Fruit fly (Drosophila melanogaster) whole organism, wandering third instar larva: ENCODE measurements around the gene CG42750.

Experiments used
- Abd-B ChIP-seq: fragments of >200 bp; optimal IDR thresholded peaks from 2 replicates; lab custom pipeline; 2017; ENCODE audit warnings: missing biosample characterization, missing genetic modification characterization
- CG32264 ChIP-seq: fragments of 200-800 bp; sonication (Bioruptor generic); optimal IDR thresholded peaks from 2 replicates; lab custom pipeline; 2016; ENCODE audit warnings: missing biosample characterization, missing genetic modification characterization
- CG9705 ChIP-seq: fragments of 200-800 bp; sonication (Bioruptor generic); optimal IDR thresholded peaks from 2 replicates; lab custom pipeline; 2018; ENCODE audit warnings: missing biosample characterization, mild to moderate bottlenecking, missing genetic modification characterization
- CrebA ChIP-seq: fragments of 200-800 bp; sonication (Bioruptor generic); optimal IDR thresholded peaks from 2 replicates; lab custom pipeline; 2016; ENCODE audit warnings: missing biosample characterization, mild to moderate bottlenecking, missing genetic modification characterization, borderline replicate concordance
- Dfd ChIP-seq: fragments of >200 bp; optimal IDR thresholded peaks from 2 replicates; lab custom pipeline; 2017; ENCODE audit warnings: missing biosample characterization, missing genetic modification characterization
- Dif ChIP-seq: fragments of 200-275, 200-300 bp; sonication (Bioruptor generic); optimal IDR thresholded peaks from 2 replicates; lab custom pipeline; 2018; ENCODE audit warnings: missing biosample characterization, missing genetic modification characterization; ENCODE audit not compliant: partially characterized antibody
- GATAd ChIP-seq: sonication (Bioruptor generic); optimal IDR thresholded peaks from 2 replicates; lab custom pipeline; 2016; ENCODE audit warnings: missing biosample characterization, missing genetic modification characterization
- HLH106 ChIP-seq: fragments of 200-800 bp; optimal IDR thresholded peaks from 3 replicates; lab custom pipeline; 2019; ENCODE audit warnings: missing biosample characterization, mild to moderate bottlenecking, missing genetic modification characterization, moderate library complexity
- Hnf4 ChIP-seq: fragments of 200-800 bp; sonication (Bioruptor generic); optimal IDR thresholded peaks from 2 replicates; lab custom pipeline; 2016; ENCODE audit warnings: missing biosample characterization, mild to moderate bottlenecking, missing genetic modification characterization
- Hr78 ChIP-seq: fragments of >200 bp; optimal IDR thresholded peaks from 2 replicates; lab custom pipeline; 2017; ENCODE audit warnings: missing biosample characterization, missing genetic modification characterization
- Hr83 ChIP-seq: fragments of 200-300 bp; sonication (Bioruptor generic); optimal IDR thresholded peaks from 2 replicates; lab custom pipeline; 2016; ENCODE audit warnings: missing biosample characterization, mild to moderate bottlenecking, missing genetic modification characterization, moderate library complexity; ENCODE audit not compliant: poor library complexity, severe bottlenecking
- Jra ChIP-seq: sonication (Bioruptor generic); optimal IDR thresholded peaks from 2 replicates; lab custom pipeline; 2016; ENCODE audit warnings: missing biosample characterization, missing genetic modification characterization
- Mio ChIP-seq: sonication (Bioruptor generic); optimal IDR thresholded peaks from 2 replicates; lab custom pipeline; 2016; ENCODE audit warnings: missing biosample characterization, missing genetic modification characterization
- Myc ChIP-seq: fragments of >200 bp; optimal IDR thresholded peaks from 2 replicates; lab custom pipeline; 2017
- N ChIP-seq: fragments of >200 bp; optimal IDR thresholded peaks from 2 replicates; lab custom pipeline; 2018; ENCODE audit warnings: missing biosample characterization, missing external identifiers, missing genetic modification characterization
- OdsH ChIP-seq: fragments of 200-800 bp; sonication (Bioruptor generic); optimal IDR thresholded peaks from 2 replicates; lab custom pipeline; 2016; ENCODE audit warnings: missing biosample characterization, mild to moderate bottlenecking, missing genetic modification characterization
- Rel ChIP-seq, 2 experiments: fragments of 200-800 bp; sonication (Bioruptor generic) in 1 of 2; optimal IDR thresholded peaks; 2 replicates in 1 of 2; 3 replicates in 1 of 2; lab custom pipeline; 2016 to 2019; ENCODE audit warnings: mild to moderate bottlenecking in 2 of 2, missing biosample characterization in 2 of 2, missing genetic modification characterization in 2 of 2, moderate library complexity in 1 of 2
- Sp1 ChIP-seq: fragments of 200-800 bp; sonication (Bioruptor generic); optimal IDR thresholded peaks from 3 replicates; lab custom pipeline; 2019; ENCODE audit warnings: missing biosample characterization, mild to moderate bottlenecking, missing genetic modification characterization, moderate library complexity
- Vsx2 ChIP-seq: fragments of 200-300, 225-300 bp; sonication (Bioruptor generic); optimal IDR thresholded peaks from 2 replicates; lab custom pipeline; 2018; ENCODE audit warnings: missing biosample characterization, missing genetic modification characterization; ENCODE audit not compliant: partially characterized antibody
- br ChIP-seq: fragments of 200-800 bp; sonication (Bioruptor generic); optimal IDR thresholded peaks from 2 replicates; lab custom pipeline; 2016; ENCODE audit warnings: missing biosample characterization, missing genetic modification characterization
- brk ChIP-seq: fragments of 200-800 bp; sonication (Bioruptor generic); optimal IDR thresholded peaks from 2 replicates; lab custom pipeline; 2016; ENCODE audit warnings: missing biosample characterization, mild to moderate bottlenecking, missing genetic modification characterization
- dl ChIP-seq, 2 experiments: fragments of 175-275, 200-275 bp in 1 of 2; fragments of 200-275 bp in 1 of 2; sonication (Bioruptor generic); optimal IDR thresholded peaks; lab custom pipeline; 2018; ENCODE audit warnings: mild to moderate bottlenecking in 2 of 2, missing biosample characterization in 2 of 2, missing genetic modification characterization in 2 of 2, moderate library complexity in 2 of 2; ENCODE audit not compliant: partially characterized antibody in 2 of 2, insufficient read depth in 1 of 2
- dmrt93B ChIP-seq: fragments of 200-800 bp; sonication (Bioruptor generic); optimal IDR thresholded peaks from 2 replicates; lab custom pipeline; 2018; ENCODE audit warnings: missing biosample characterization, mild to moderate bottlenecking, missing genetic modification characterization
- dsf ChIP-seq: sonication (Bioruptor generic); optimal IDR thresholded peaks from 2 replicates; lab custom pipeline; 2016; ENCODE audit warnings: missing biosample characterization, missing genetic modification characterization, borderline replicate concordance
- ey ChIP-seq: fragments of 200-800 bp; sonication (Bioruptor generic); optimal IDR thresholded peaks from 2 replicates; lab custom pipeline; 2016; ENCODE audit warnings: missing biosample characterization, missing genetic modification characterization
- foxo ChIP-seq, 2 experiments: fragments of 200-800 bp; sonication (Bioruptor generic); optimal IDR thresholded peaks; 2 replicates in 1 of 2; 3 replicates in 1 of 2; lab custom pipeline; 2016 to 2017; ENCODE audit warnings: missing biosample characterization in 2 of 2, missing genetic modification characterization in 2 of 2
- fru ChIP-seq: fragments of 200-800 bp; sonication (Bioruptor generic); optimal IDR thresholded peaks from 3 replicates; lab custom pipeline; 2016; ENCODE audit warnings: missing biosample characterization, mild to moderate bottlenecking, missing genetic modification characterization
- h ChIP-seq: fragments of 200-800 bp; sonication (Bioruptor generic); optimal IDR thresholded peaks from 3 replicates; lab custom pipeline; 2016; ENCODE audit warnings: missing biosample characterization, mild to moderate bottlenecking, missing genetic modification characterization
- jim ChIP-seq: fragments of 175-275, 200-325 bp; sonication (Bioruptor generic); optimal IDR thresholded peaks from 2 replicates; lab custom pipeline; 2016; ENCODE audit warnings: missing biosample characterization, mild to moderate bottlenecking, missing genetic modification characterization
- lola ChIP-seq: fragments of >200 bp; optimal IDR thresholded peaks from 2 replicates; lab custom pipeline; 2017; ENCODE audit warnings: missing biosample characterization, missing genetic modification characterization
- pan ChIP-seq: fragments of >200 bp; optimal IDR thresholded peaks from 2 replicates; lab custom pipeline; 2017
- psq ChIP-seq: fragments of 200-800 bp; sonication (Bioruptor generic); optimal IDR thresholded peaks from 3 replicates; lab custom pipeline; 2017; ENCODE audit warnings: missing biosample characterization, mild to moderate bottlenecking, missing genetic modification characterization, moderate library complexity
- rgr ChIP-seq: fragments of 200-800 bp; sonication (Bioruptor generic); optimal IDR thresholded peaks from 3 replicates; lab custom pipeline; 2016; ENCODE audit warnings: missing biosample characterization, mild to moderate bottlenecking, missing genetic modification characterization
- sage ChIP-seq: fragments of 200-800 bp; sonication (Bioruptor generic); optimal IDR thresholded peaks from 2 replicates; lab custom pipeline; 2016; ENCODE audit warnings: missing biosample characterization, mild to moderate bottlenecking, missing genetic modification characterization
- sv ChIP-seq: fragments of 200-800 bp; sonication (Bioruptor generic); optimal IDR thresholded peaks from 3 replicates; lab custom pipeline; 2016; ENCODE audit warnings: missing biosample characterization, missing genetic modification characterization
- tai ChIP-seq: sonication (Bioruptor generic); optimal IDR thresholded peaks from 2 replicates; lab custom pipeline; 2016; ENCODE audit warnings: missing biosample characterization, missing genetic modification characterization
- woc ChIP-seq: sonication (Bioruptor generic); optimal IDR thresholded peaks from 2 replicates; lab custom pipeline; 2016; ENCODE audit warnings: missing biosample characterization, mild to moderate bottlenecking, missing genetic modification characterization

Gene CG42750

dm6 chr2L:18152172-18152639 lies 123.4 kb downstream of the CG42750 start, which contains the start of gene Socs36E:
TSS of gene Socs36E (minus strand) at chr2L:18152417.
- TF ChIP-seq N (GFP tag; lab: Kevin White, UChicago), result no peak
- TF ChIP-seq dmrt93B (GFP tag; lab: Kevin White, UChicago), result no peak
- TF ChIP-seq br (GFP tag; lab: Kevin White, UChicago), result no peak
- TF ChIP-seq Hr78, result no peak
- TF ChIP-seq rgr, result peak; percentile 21
- TF ChIP-seq OdsH, result no peak
- TF ChIP-seq Rel (GFP tag; optimal IDR thresholded peaks at IDR 0.05; lab: Kevin White, UChicago), result no peak
- TF ChIP-seq Rel (tag; optimal IDR thresholded peaks at IDR 0.05; lab: Kevin White, UChicago), result peak; percentile 70
- peak; percentile 5 for TF ChIP-seq Sp1
- TF ChIP-seq lola (GFP tag; lab: Kevin White, UChicago), result no peak
- no peak for TF ChIP-seq Abd-B (GFP tag; lab: Kevin White, UChicago)
- TF ChIP-seq Hr83 (GFP tag; lab: Kevin White, UChicago), result peak; percentile 42
- no peak for TF ChIP-seq CG32264 (GFP tag; lab: Kevin White, UChicago)
- no peak for TF ChIP-seq brk (GFP tag; lab: Kevin White, UChicago)
- TF ChIP-seq jim (GFP tag; lab: Kevin White, UChicago), result no peak
- peak; percentile 35 for TF ChIP-seq Vsx2
- TF ChIP-seq Myc (lab: Kevin White, UChicago), result peak; percentile 93
- TF ChIP-seq sage (GFP tag; lab: Kevin White, UChicago), result no peak
- TF ChIP-seq fru (GFP tag; lab: Kevin White, UChicago), result no peak
- TF ChIP-seq Jra (GFP tag; lab: Kevin White, UChicago), result no peak
- peak; percentile 8 for TF ChIP-seq HLH106
- TF ChIP-seq tai (GFP tag; lab: Kevin White, UChicago), result no peak
- TF ChIP-seq foxo (GFP tag; optimal IDR thresholded peaks at IDR 0.05; lab: Kevin White, UChicago), result peak in 1 of 2 experiments; percentile 13
- TF ChIP-seq sv (GFP tag; lab: Kevin White, UChicago), result peak; percentile 4
- TF ChIP-seq psq (GFP tag; lab: Kevin White, UChicago), result peak; percentile 13

dm6 chr2L:18151826-18152138 lies 123.8 kb downstream of the CG42750 start:
- no peak for TF ChIP-seq sage (GFP tag; lab: Kevin White, UChicago)
- no peak for TF ChIP-seq lola (GFP tag; lab: Kevin White, UChicago)
- TF ChIP-seq Hr83 (GFP tag; lab: Kevin White, UChicago), result peak; percentile 13
- peak; percentile 62 for TF ChIP-seq tai (GFP tag; lab: Kevin White, UChicago)
- no peak for TF ChIP-seq GATAd (GFP tag; lab: Kevin White, UChicago)
- no peak for TF ChIP-seq brk (GFP tag; lab: Kevin White, UChicago)
- no peak for TF ChIP-seq Hr78
- TF ChIP-seq Abd-B (GFP tag; lab: Kevin White, UChicago), result no peak
- TF ChIP-seq Vsx2, result no peak
- no peak for TF ChIP-seq woc (GFP tag; lab: Kevin White, UChicago)
- TF ChIP-seq dmrt93B (GFP tag; lab: Kevin White, UChicago), result no peak
- TF ChIP-seq Myc (lab: Kevin White, UChicago), result no peak
- TF ChIP-seq rgr, result peak; percentile 14
- TF ChIP-seq OdsH, result peak; percentile 31
- no peak for TF ChIP-seq fru (GFP tag; lab: Kevin White, UChicago)
- TF ChIP-seq Dif (GFP tag; lab: Kevin White, UChicago), result no peak
- TF ChIP-seq Jra (GFP tag; lab: Kevin White, UChicago), result no peak
- TF ChIP-seq CG32264 (GFP tag; lab: Kevin White, UChicago), result no peak
- TF ChIP-seq CG9705 (GFP tag; lab: Kevin White, UChicago), result no peak
- no peak for TF ChIP-seq HLH106
- no peak for TF ChIP-seq pan (lab: Kevin White, UChicago)
- TF ChIP-seq Mio (GFP tag; lab: Kevin White, UChicago), result no peak

dm6 chr2L:18151134-18151825 lies 124.3 kb downstream of the CG42750 start:
- TF ChIP-seq Sp1 (peak; percentile 4), h (GFP tag; lab: Kevin White, UChicago) (peak; percentile 62), foxo (GFP tag; optimal IDR thresholded peaks at IDR 0.05; lab: Kevin White, UChicago) (peak in 1 of 2 experiments; percentile 48), Dif (GFP tag; lab: Kevin White, UChicago) (no peak), psq (GFP tag; lab: Kevin White, UChicago) (no peak), Hr83 (GFP tag; lab: Kevin White, UChicago) (peak; percentile 52), Abd-B (GFP tag; lab: Kevin White, UChicago) (peak; percentile 65), ey (GFP tag; lab: Kevin White, UChicago) (peak; percentile 67), dl (GFP tag; optimal IDR thresholded peaks at IDR 0.05; lab: Kevin White, UChicago; ENCODE audit: insufficient read depth in 1 of 2, partially characterized antibody in 2 of 2) (peak in 1 of 2 experiments; percentile 19), brk (GFP tag; lab: Kevin White, UChicago) (no peak), OdsH (no peak), Hr78 (no peak), sage (GFP tag; lab: Kevin White, UChicago) (no peak), br (GFP tag; lab: Kevin White, UChicago) (peak; percentile 53), Jra (GFP tag; lab: Kevin White, UChicago) (no peak), Rel (GFP tag; optimal IDR thresholded peaks at IDR 0.05; lab: Kevin White, UChicago) (no peak), Rel (tag; optimal IDR thresholded peaks at IDR 0.05; lab: Kevin White, UChicago) (peak; percentile 41), dmrt93B (GFP tag; lab: Kevin White, UChicago) (peak; percentile 56), CG32264 (GFP tag; lab: Kevin White, UChicago) (no peak), dsf (GFP tag; lab: Kevin White, UChicago) (no peak), CrebA (GFP tag; lab: Kevin White, UChicago) (peak; percentile 69), jim (GFP tag; lab: Kevin White, UChicago) (no peak), sv (GFP tag; lab: Kevin White, UChicago) (peak; percentile 22), pan (lab: Kevin White, UChicago) (no peak), HLH106 (peak; percentile 56), woc (GFP tag; lab: Kevin White, UChicago) (peak; percentile 67), Mio (GFP tag; lab: Kevin White, UChicago) (no peak), tai (GFP tag; lab: Kevin White, UChicago) (no peak), N (GFP tag; lab: Kevin White, UChicago) (peak; percentile 76), Dfd (peak; percentile 30), CG9705 (GFP tag; lab: Kevin White, UChicago) (peak; percentile 23), fru (GFP tag; lab: Kevin White, UChicago) (peak; percentile 60), Hnf4 (no peak)
